Fruit fly (Drosophila melanogaster): Measurements from ENCODE around the gene pie.

pie gene

DNA sequence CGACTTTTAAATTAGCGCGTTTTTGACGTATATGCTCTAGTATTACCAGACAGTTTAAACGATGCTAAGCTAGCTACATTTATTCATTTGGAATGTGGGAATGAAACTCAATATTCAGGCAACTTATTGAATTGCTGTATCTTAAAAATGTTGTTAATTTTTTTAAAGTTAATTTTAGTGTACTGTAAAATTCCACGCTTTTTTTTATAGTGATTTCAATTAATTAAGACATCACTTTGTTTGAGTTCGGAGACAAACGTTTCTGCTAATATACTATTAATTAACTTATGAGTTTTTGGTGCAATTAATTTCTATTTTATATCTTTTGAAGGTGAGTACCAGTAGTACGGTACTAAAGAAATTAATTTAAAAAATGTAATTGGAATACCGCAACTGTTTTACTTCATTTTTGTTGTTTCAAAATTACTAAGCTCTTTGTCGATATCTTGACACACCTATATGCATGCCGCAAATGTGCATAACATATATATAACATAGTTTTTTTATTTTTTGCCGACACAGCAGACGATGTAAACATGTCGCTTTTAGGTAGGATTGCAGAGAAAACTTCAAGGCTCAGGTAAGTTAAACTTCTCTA lies 36.3 kb downstream of the pie start, which contains the start of the genes Cdk1 and mRpS7 (continued):
- TF ChIP-seq CG10654 (GFP tag; optimal IDR thresholded peaks at IDR 0.05) (peak; percentile 46), sqz (GFP tag; optimal IDR thresholded peaks at IDR 0.05) (peak; percentile 39), odd (GFP tag; optimal IDR thresholded peaks at IDR 0.05) (no peak), CG17802 (tag; optimal IDR thresholded peaks at IDR 0.05) (peak; percentile 85), CG5180 (GFP tag; optimal IDR thresholded peaks at IDR 0.05) (no peak), nmo (GFP tag; optimal IDR thresholded peaks at IDR 0.05) (peak; percentile 92), CG7786 (GFP tag; optimal IDR thresholded peaks at IDR 0.05) (peak; percentile 47), CG6654 (GFP tag; optimal IDR thresholded peaks at IDR 0.05) (peak; percentile 7), ac (GFP tag; optimal IDR thresholded peaks at IDR 0.05) (no peak), pzg (GFP tag; optimal IDR thresholded peaks at IDR 0.05) (peak; percentile 47), H15 (GFP tag; IDR thresholded peaks at IDR 0.05) (peak; percentile 47; the same call in 1 of the 3 replicates), Hmr (GFP tag; optimal IDR thresholded peaks at IDR 0.05) (peak; percentile 73), BEAF-32 (GFP tag; optimal IDR thresholded peaks at IDR 0.05) (peak; percentile 33), dan (GFP tag; IDR thresholded peaks at IDR 0.05) (no peak), CG14050 (GFP tag; IDR thresholded peaks at IDR 0.05) (peak; percentile 41; the same call in 1 of the 3 replicates), CG3847 (GFP tag; IDR thresholded peaks at IDR 0.05) (peak; percentile 51; the same call in 1 of the 2 replicates), CG11456 (GFP tag; IDR thresholded peaks at IDR 0.05) (peak; percentile 52; the same call in 1 of the 3 replicates), slou (GFP tag; optimal IDR thresholded peaks at IDR 0.05) (peak; percentile 45), dpn (GFP tag; optimal IDR thresholded peaks at IDR 0.05) (peak; percentile 29 to 62), CG4617 (GFP tag; optimal IDR thresholded peaks at IDR 0.05; ENCODE audit: borderline replicate concordance) (peak; percentile 23), Dip3 (GFP tag; optimal IDR thresholded peaks at IDR 0.05) (peak; percentile 53), CG6254 (GFP tag; optimal IDR thresholded peaks at IDR 0.05) (peak; percentile 38), row (GFP tag; IDR thresholded peaks at IDR 0.05) (peak; percentile 81), Deaf1 (tag; optimal IDR thresholded peaks at IDR 0.05) (peak; percentile 39), CG9932 (GFP tag; IDR thresholded peaks at IDR 0.05) (peak; percentile 35; the same call in 1 of the 2 replicates), her (GFP tag; optimal IDR thresholded peaks at IDR 0.05) (no peak), CG32772 (GFP tag; IDR thresholded peaks at IDR 0.05) (peak; percentile 72), CG8089 (GFP tag; optimal IDR thresholded peaks at IDR 0.05) (peak; percentile 42), CG31365 (tag; optimal IDR thresholded peaks at IDR 0.05) (no peak), Ravus (GFP tag; IDR thresholded peaks at IDR 0.05) (no peak; the same call in 1 of the 2 replicates), Lim3 (GFP tag; IDR thresholded peaks at IDR 0.05) (no peak), Rx (GFP tag; IDR thresholded peaks at IDR 0.05) (no peak), CG6791 (GFP tag; IDR thresholded peaks at IDR 0.05; ENCODE audit: partially characterized antibody) (no peak), CG13123 (GFP tag; optimal IDR thresholded peaks at IDR 0.05) (peak; percentile 46), crp (GFP tag; optimal IDR thresholded peaks at IDR 0.05) (peak in 1 of 2 experiments; percentile 35), dati (GFP tag; IDR thresholded peaks at IDR 0.05) (peak; percentile 16; the same call in 1 of the 2 replicates), pros (GFP tag; optimal IDR thresholded peaks at IDR 0.05) (no peak), CG7372 (GFP tag; IDR thresholded peaks at IDR 0.05) (peak; percentile 65), Poxn (GFP tag; IDR thresholded peaks at IDR 0.05) (0 out of 2 replicates have a peak, but pooled peaks have one; percentile 35), Adf1 (GFP tag; IDR thresholded peaks at IDR 0.05) (0 out of 2 replicates have a peak, but pooled peaks have one; percentile 16), CG1832 (GFP tag; optimal IDR thresholded peaks at IDR 0.05) (no peak), C15 (GFP tag; IDR thresholded peaks at IDR 0.05) (no peak), gsb-n (tag; optimal IDR thresholded peaks at IDR 0.05) (peak; percentile 76), CG2116 (GFP tag; optimal IDR thresholded peaks at IDR 0.05) (peak; percentile 84), Dll (GFP tag; IDR thresholded peaks at IDR 0.05; ENCODE audit: partially characterized antibody) (no peak), CG4282 (GFP tag; optimal IDR thresholded peaks at IDR 0.05) (no peak), gem (tag; optimal IDR thresholded peaks at IDR 0.05) (peak; percentile 90), tap (tag; optimal IDR thresholded peaks at IDR 0.05) (peak; percentile 61), CG2199 (GFP tag; IDR thresholded peaks at IDR 0.05) (no peak), Hr39 (optimal IDR thresholded peaks at IDR 0.05) (no peak)
